Worm (Caenorhabditis elegans): ENCODE data around the gene hum-5.

hum-5 gene

DNA sequence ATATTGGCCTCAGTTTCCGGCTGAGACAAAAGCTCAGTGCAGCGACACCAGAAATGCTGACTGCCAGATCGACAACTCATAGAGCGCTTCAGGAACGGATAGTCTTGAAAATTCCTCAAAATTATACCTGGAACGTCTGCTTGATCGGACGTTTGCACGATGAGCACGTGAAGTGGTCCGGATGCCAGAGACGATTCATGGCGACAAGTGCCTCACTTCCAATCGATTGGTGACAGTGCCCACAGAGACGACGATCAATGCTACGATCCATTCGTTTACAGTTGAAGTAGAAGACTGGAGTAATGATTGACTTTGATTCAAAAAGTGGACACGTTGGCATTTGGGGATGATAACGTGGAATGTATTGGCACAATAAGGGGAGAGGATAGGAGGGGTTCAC lies 50.3 kb downstream of the hum-5 start, which contains the start of gene Y1A5A.1:
Gene Y1A5A.1, minus strand, starts transcription at position 294 of the 400 bp plus-strand sequence.
- no peak for TF ChIP-seq unc-62 (GFP tag; optimal IDR thresholded peaks at IDR 0.05)

DNA sequence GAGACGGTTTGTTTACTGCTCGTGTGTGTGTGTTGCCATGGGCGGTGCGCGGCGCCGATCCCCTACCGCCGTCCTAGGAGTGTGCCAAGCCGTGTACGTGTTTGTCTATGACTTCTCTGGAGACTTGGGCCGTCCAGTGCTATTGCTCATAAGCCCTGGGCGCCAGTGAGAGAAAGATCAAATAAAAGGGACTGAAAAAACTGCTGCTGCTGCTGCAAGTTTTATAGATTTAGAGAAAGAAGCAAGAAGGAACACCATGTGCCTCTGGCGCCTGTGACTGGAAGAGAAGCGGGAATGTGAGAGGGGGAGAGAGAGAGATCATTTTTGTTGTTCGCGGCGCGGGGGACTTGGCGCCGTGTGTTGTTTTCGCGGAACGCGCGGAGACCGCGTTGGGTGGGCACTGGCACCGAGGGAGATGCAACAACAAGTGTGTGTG lies 52.6 kb downstream of the hum-5 start:
- TF ChIP-seq unc-62 (GFP tag; optimal IDR thresholded peaks at IDR 0.05) = no peak

DNA sequence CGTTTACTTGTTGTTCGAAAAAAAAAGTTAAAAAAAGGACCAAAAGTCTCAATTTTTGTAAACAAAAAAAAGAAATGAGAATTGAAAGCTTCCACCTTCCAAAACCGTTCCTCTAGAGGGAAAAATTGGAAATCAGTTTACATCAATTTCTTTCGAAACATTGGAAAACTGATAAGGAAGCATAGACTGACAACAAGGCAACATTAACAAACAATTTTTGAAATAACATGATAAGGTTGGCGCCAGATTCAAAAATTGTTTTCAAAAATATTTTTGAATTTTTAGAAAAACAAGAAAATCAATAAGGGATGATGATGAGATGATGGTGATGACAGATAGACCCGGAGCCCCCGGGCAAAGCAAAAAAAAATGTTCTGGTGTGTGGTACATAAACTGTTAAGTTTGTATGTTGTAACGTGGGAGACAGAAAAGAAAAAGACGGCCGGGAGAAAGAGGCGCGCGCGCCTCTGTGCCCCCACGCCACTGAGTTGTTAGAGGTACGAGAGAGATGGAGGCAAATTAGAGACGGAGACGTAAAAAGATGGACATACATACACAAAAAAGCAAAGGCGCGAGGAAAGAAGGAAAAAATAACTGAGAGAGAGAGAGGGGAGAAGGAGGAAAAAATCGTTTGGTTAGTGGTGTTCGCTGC lies 56.5 kb downstream of the hum-5 start:
- no peak for TF ChIP-seq unc-62 (GFP tag; optimal IDR thresholded peaks at IDR 0.05)

Data from whole organism, dauer.